Worm (Caenorhabditis elegans) whole organism, early embryonic: ENCODE measurements around the gene ZC250.2.

Experiments used
- B0310.2 ChIP-seq: sonication (generic microtip); optimal IDR thresholded peaks from 2 replicates; lab custom pipeline; 2016; ENCODE audit warnings: mild to moderate bottlenecking, missing genetic modification characterization, missing compliant biosample characterization
- F13C5.2 ChIP-seq: sonication (generic microtip); optimal IDR thresholded peaks from 2 replicates; lab custom pipeline; 2017; ENCODE audit warnings: mild to moderate bottlenecking, missing genetic modification characterization, inconsistent platforms, missing compliant biosample characterization
- aly-1 ChIP-seq: sonication (generic microtip); optimal IDR thresholded peaks from 2 replicates; lab custom pipeline; 2016; ENCODE audit warnings: missing genetic modification characterization, missing compliant biosample characterization
- ama-1 ChIP-seq: fragments of 150-350 bp; optimal IDR thresholded peaks from 2 replicates; lab custom pipeline; 2014
- ceh-13 ChIP-seq: fragments of 200-800 bp; sonication (Bioruptor generic); optimal IDR thresholded peaks from 2 replicates; lab custom pipeline; 2018; ENCODE audit warnings: mild to moderate bottlenecking, missing genetic modification characterization, missing compliant biosample characterization
- ceh-36 ChIP-seq: sonication (generic microtip); optimal IDR thresholded peaks from 2 replicates; lab custom pipeline; 2016; ENCODE audit warnings: missing genetic modification characterization, inconsistent platforms, missing compliant biosample characterization
- ets-7 ChIP-seq: sonication (generic microtip); optimal IDR thresholded peaks from 2 replicates; lab custom pipeline; 2016; ENCODE audit warnings: missing genotype, missing genetic modification characterization, missing compliant biosample characterization
- flt-1 ChIP-seq: fragments of 200-800 bp; sonication (Bioruptor generic); IDR thresholded peaks from 2 replicates; pipeline ENCODE4 v1.3.6; 2022; ENCODE audit warnings: missing genetic modification characterization, missing compliant biosample characterization
- hmbx-1 ChIP-seq: sonication (generic microtip); optimal IDR thresholded peaks from 2 replicates; lab custom pipeline; 2016; ENCODE audit warnings: mild to moderate bottlenecking, missing genetic modification characterization, missing compliant biosample characterization
- hmg-4 ChIP-seq: fragments of 200-800 bp; sonication (Bioruptor generic); optimal IDR thresholded peaks from 2 replicates; lab custom pipeline; 2018; ENCODE audit warnings: mild to moderate bottlenecking, missing genetic modification characterization, missing compliant biosample characterization
- hnd-1 ChIP-seq: sonication (generic microtip); optimal IDR thresholded peaks from 2 replicates; lab custom pipeline; 2016; ENCODE audit warnings: missing genetic modification characterization, missing compliant biosample characterization
- pes-1 ChIP-seq: fragments of 200-800 bp; sonication (Bioruptor generic); IDR thresholded peaks from 2 replicates; pipeline ENCODE4 v1.3.6; 2022; ENCODE audit warnings: missing genetic modification reagents, missing genetic modification characterization, missing compliant biosample characterization
- scrt-1 ChIP-seq: fragments of 200-800 bp; sonication (Bioruptor generic); IDR thresholded peaks from 2 replicates; pipeline ENCODE4 v1.3.6; 2022; ENCODE audit warnings: missing genetic modification characterization, missing compliant biosample characterization
- sea-1 ChIP-seq: fragments of 200-800 bp; sonication (Bioruptor generic); conservative IDR thresholded peaks from 2 replicates; pipeline ENCODE4 v1.3.6; 2022; ENCODE audit warnings: missing genetic modification characterization, missing compliant biosample characterization
- tbx-11 ChIP-seq: fragments of 200-800 bp; sonication (Bioruptor generic); IDR thresholded peaks from 2 replicates; pipeline ENCODE4 v1.3.6; 2022; ENCODE audit warnings: missing genetic modification characterization, missing compliant biosample characterization
- tbx-37 ChIP-seq: fragments of 200-800 bp; sonication (Bioruptor generic); conservative IDR thresholded peaks from 2 replicates; pipeline ENCODE4 v1.3.6; 2022; ENCODE audit warnings: missing genetic modification reagents, missing genetic modification characterization, missing compliant biosample characterization
- tra-4 ChIP-seq: sonication (generic microtip); optimal IDR thresholded peaks from 2 replicates; lab custom pipeline; 2017; ENCODE audit warnings: missing genetic modification characterization, missing compliant biosample characterization

ZC250.2 gene

ce11 chrV:5816470-5817061 is 24.4 kb downstream of the ZC250.2 start:
- TF ChIP-seq flt-1 (GFP tag; lab: Robert Waterston, UW), result no peak

- TF ChIP-seq scrt-1 (GFP tag; lab: Robert Waterston, UW) (no peak), tra-4 (tag; lab: Kevin White, UChicago) (no peak), hnd-1 (tag; lab: Kevin White, UChicago) (no peak), aly-1 (tag; lab: Kevin White, UChicago) (no peak), tbx-11 (GFP tag; lab: Robert Waterston, UW) (no peak)
Observed at ce11 chrV:5819903-5820302, 27.8 kb downstream of the ZC250.2 start.

- TF ChIP-seq aly-1 (tag; lab: Kevin White, UChicago) (no peak), hmg-4 (GFP tag; lab: Kevin White, UChicago) (no peak), F13C5.2 (tag; lab: Kevin White, UChicago) (no peak)
Observed at ce11 chrV:5820401-5820800, 28.3 kb downstream of the ZC250.2 start.

ce11 chrV:5821451-5822143 is 29.5 kb downstream of the ZC250.2 start:
- TF ChIP-seq tbx-37 (GFP tag; lab: Robert Waterston, UW) (no peak), ceh-36 (tag; lab: Kevin White, UChicago) (no peak), scrt-1 (GFP tag; lab: Robert Waterston, UW) (no peak), aly-1 (tag; lab: Kevin White, UChicago) (no peak), ama-1 (no peak), F13C5.2 (tag; lab: Kevin White, UChicago) (no peak), hmbx-1 (tag; lab: Kevin White, UChicago) (no peak), hnd-1 (tag; lab: Kevin White, UChicago) (no peak), B0310.2 (no peak), flt-1 (GFP tag; lab: Robert Waterston, UW) (no peak), tra-4 (tag; lab: Kevin White, UChicago) (no peak), ets-7 (no peak), ceh-13 (GFP tag; lab: Kevin White, UChicago) (no peak), sea-1 (GFP tag; lab: Robert Waterston, UW) (no peak), pes-1 (GFP tag; lab: Robert Waterston, UW) (no peak)

- no peak for TF ChIP-seq B0310.2
- TF ChIP-seq sea-1 (GFP tag; lab: Robert Waterston, UW), result no peak
- no peak for TF ChIP-seq hnd-1 (tag; lab: Kevin White, UChicago)
- TF ChIP-seq tra-4 (tag; lab: Kevin White, UChicago), result no peak
- no peak for TF ChIP-seq ceh-36 (tag; lab: Kevin White, UChicago)
- TF ChIP-seq flt-1 (GFP tag; lab: Robert Waterston, UW), result no peak
- no peak for TF ChIP-seq hmbx-1 (tag; lab: Kevin White, UChicago)
- TF ChIP-seq tbx-37 (GFP tag; lab: Robert Waterston, UW), result no peak
- no peak for TF ChIP-seq F13C5.2 (tag; lab: Kevin White, UChicago)
- TF ChIP-seq pes-1 (GFP tag; lab: Robert Waterston, UW), result no peak
- no peak for TF ChIP-seq hmg-4 (GFP tag; lab: Kevin White, UChicago)
- no peak for TF ChIP-seq aly-1 (tag; lab: Kevin White, UChicago)
- no peak for TF ChIP-seq ceh-13 (GFP tag; lab: Kevin White, UChicago)
- no peak for TF ChIP-seq ama-1
- TF ChIP-seq ets-7, result no peak
- no peak for TF ChIP-seq scrt-1 (GFP tag; lab: Robert Waterston, UW)
Observed at ce11 chrV:5822968-5823367, 30.8 kb downstream of the ZC250.2 start.

ce11 chrV:5825478-5825877 is 33.3 kb downstream of the ZC250.2 start:
- no peak for TF ChIP-seq F13C5.2 (tag; lab: Kevin White, UChicago)
- TF ChIP-seq tbx-11 (GFP tag; lab: Robert Waterston, UW), result no peak
- TF ChIP-seq sea-1 (GFP tag; lab: Robert Waterston, UW), result no peak
- no peak for TF ChIP-seq ama-1
- no peak for TF ChIP-seq hmbx-1 (tag; lab: Kevin White, UChicago)
- TF ChIP-seq hmg-4 (GFP tag; lab: Kevin White, UChicago), result no peak
- no peak for TF ChIP-seq pes-1 (GFP tag; lab: Robert Waterston, UW)
- no peak for TF ChIP-seq scrt-1 (GFP tag; lab: Robert Waterston, UW)
- TF ChIP-seq hnd-1 (tag; lab: Kevin White, UChicago), result no peak
- no peak for TF ChIP-seq flt-1 (GFP tag; lab: Robert Waterston, UW)
- no peak for TF ChIP-seq B0310.2
- TF ChIP-seq tbx-37 (GFP tag; lab: Robert Waterston, UW), result no peak
- TF ChIP-seq aly-1 (tag; lab: Kevin White, UChicago), result no peak
- no peak for TF ChIP-seq ceh-13 (GFP tag; lab: Kevin White, UChicago)
- no peak for TF ChIP-seq tra-4 (tag; lab: Kevin White, UChicago)
- no peak for TF ChIP-seq ets-7
- TF ChIP-seq ceh-36 (tag; lab: Kevin White, UChicago), result no peak

- TF ChIP-seq hmbx-1 (tag; lab: Kevin White, UChicago) (no peak), ceh-13 (GFP tag; lab: Kevin White, UChicago) (no peak), scrt-1 (GFP tag; lab: Robert Waterston, UW) (no peak), F13C5.2 (tag; lab: Kevin White, UChicago) (no peak), tbx-11 (GFP tag; lab: Robert Waterston, UW) (no peak), flt-1 (GFP tag; lab: Robert Waterston, UW) (no peak), hmg-4 (GFP tag; lab: Kevin White, UChicago) (no peak), aly-1 (tag; lab: Kevin White, UChicago) (no peak), tbx-37 (GFP tag; lab: Robert Waterston, UW) (no peak), ceh-36 (tag; lab: Kevin White, UChicago) (no peak), hnd-1 (tag; lab: Kevin White, UChicago) (no peak), sea-1 (GFP tag; lab: Robert Waterston, UW) (no peak)
Observed at ce11 chrV:5826592-5826991, 34.5 kb downstream of the ZC250.2 start, which contains the start of gene let-418. TSS of gene let-418 (plus strand) at chrV:5826833.
